Fruit fly (Drosophila melanogaster): ENCODE measurements around the gene Smr.

Gene Smr

dm6 chrX:12765076-12765475, 22.7 kb upstream of the Smr start, which contains the start of gene Agpat1 (continued):
- TF ChIP-seq Bgb (GFP tag; IDR thresholded peaks at IDR 0.05; ENCODE audit: partially characterized antibody) (peak; percentile 72), Dp (GFP tag; optimal IDR thresholded peaks at IDR 0.05) (peak; percentile 27), abd-A (tag; optimal IDR thresholded peaks at IDR 0.05) (no peak), CG14860 (GFP tag; IDR thresholded peaks at IDR 0.05; ENCODE audit: partially characterized antibody) (peak; percentile 70), CG6175 (GFP tag; IDR thresholded peaks at IDR 0.05) (no peak), lola (GFP tag; optimal IDR thresholded peaks at IDR 0.05) (no peak), lilli (GFP tag; optimal IDR thresholded peaks at IDR 0.05) (no peak), CkIIα-i1 (GFP tag; IDR thresholded peaks at IDR 0.05) (no peak), CG13296 (GFP tag; optimal IDR thresholded peaks at IDR 0.05) (no peak), CG33213 (GFP tag; optimal IDR thresholded peaks at IDR 0.05) (no peak), CG11093 (GFP tag; IDR thresholded peaks at IDR 0.05) (no peak), zen2 (GFP tag; IDR thresholded peaks at IDR 0.05; ENCODE audit: partially characterized antibody) (peak; percentile 65), amos (GFP tag; IDR thresholded peaks at IDR 0.05; ENCODE audit: partially characterized antibody) (peak; percentile 84), mld (GFP tag; IDR thresholded peaks at IDR 0.05; ENCODE audit: partially characterized antibody) (peak; percentile 83), Max (GFP tag; optimal IDR thresholded peaks at IDR 0.05) (no peak), vnd (GFP tag; IDR thresholded peaks at IDR 0.05; ENCODE audit: partially characterized antibody) (peak; percentile 68), CG16813 (GFP tag; IDR thresholded peaks at IDR 0.05; ENCODE audit: partially characterized antibody) (peak; percentile 76), sna (GFP tag; IDR thresholded peaks at IDR 0.05; ENCODE audit: partially characterized antibody) (peak; percentile 63; the same call in 1 of the 2 replicates), CG34224 (GFP tag; IDR thresholded peaks at IDR 0.05; ENCODE audit: partially characterized antibody) (peak; percentile 80), CG6791 (GFP tag; IDR thresholded peaks at IDR 0.05; ENCODE audit: partially characterized antibody) (peak; percentile 87), twi (tag; optimal IDR thresholded peaks at IDR 0.05) (no peak), unc-4 (GFP tag; IDR thresholded peaks at IDR 0.05; ENCODE audit: partially characterized antibody) (peak; percentile 80), inv (GFP tag; IDR thresholded peaks at IDR 0.05; ENCODE audit: partially characterized antibody) (peak; percentile 55), knrl (GFP tag; IDR thresholded peaks at IDR 0.05; ENCODE audit: partially characterized antibody) (peak; percentile 76), Dll (GFP tag; IDR thresholded peaks at IDR 0.05; ENCODE audit: partially characterized antibody) (peak; percentile 85; the same call in 3 of the 4 replicates), tna (GFP tag; IDR thresholded peaks at IDR 0.05; ENCODE audit: partially characterized antibody) (peak; percentile 43), HLH4C (GFP tag; IDR thresholded peaks at IDR 0.05; ENCODE audit: partially characterized antibody) (peak; percentile 86), CG10654 (GFP tag; optimal IDR thresholded peaks at IDR 0.05) (no peak), Doc3 (GFP tag; IDR thresholded peaks at IDR 0.05; ENCODE audit: partially characterized antibody) (peak; percentile 70; the same call in 2 of the 3 replicates), her (GFP tag; optimal IDR thresholded peaks at IDR 0.05) (no peak)

dm6 chrX:12764640-12765039, 22.2 kb upstream of the Smr start:
- TF ChIP-seq CG31441 (GFP tag; IDR thresholded peaks at IDR 0.05) (0 out of 2 replicates have a peak, but pooled peaks have one; percentile 21), CG15514 (GFP tag; optimal IDR thresholded peaks at IDR 0.05) (peak; percentile 78), org-1 (GFP tag; optimal IDR thresholded peaks at IDR 0.05) (no peak), sisA (GFP tag; IDR thresholded peaks at IDR 0.05) (no peak), CG9876 (GFP tag; optimal IDR thresholded peaks at IDR 0.05) (no peak), CG18764 (GFP tag; optimal IDR thresholded peaks at IDR 0.05) (no peak), BEAF-32 (GFP tag; optimal IDR thresholded peaks at IDR 0.05) (peak; percentile 69), Rx (GFP tag; IDR thresholded peaks at IDR 0.05) (no peak), CG14710 (tag; optimal IDR thresholded peaks at IDR 0.05) (peak; percentile 23), Dref (GFP tag; IDR thresholded peaks at IDR 0.05) (peak; percentile 85), slp2 (GFP tag; optimal IDR thresholded peaks at IDR 0.05) (no peak), CG14860 (GFP tag; IDR thresholded peaks at IDR 0.05; ENCODE audit: partially characterized antibody) (peak; percentile 65; the same call in 2 of the 3 replicates), dmrt99B (tag; optimal IDR thresholded peaks at IDR 0.05) (no peak), hb (GFP tag; IDR thresholded peaks at IDR 0.05; ENCODE audit: partially characterized antibody) (peak; percentile 74; the same call in 2 of the 3 replicates), dm (GFP tag; optimal IDR thresholded peaks at IDR 0.05) (no peak), Drgx (GFP tag; IDR thresholded peaks at IDR 0.05) (no peak), Mrtf (GFP tag; IDR thresholded peaks at IDR 0.05) (no peak), CG16813 (GFP tag; IDR thresholded peaks at IDR 0.05; ENCODE audit: partially characterized antibody) (peak; percentile 79), nerfin-2 (GFP tag; IDR thresholded peaks at IDR 0.05; ENCODE audit: partially characterized antibody) (peak; percentile 8), CG12071 (GFP tag; optimal IDR thresholded peaks at IDR 0.05) (no peak)
